Worm (Caenorhabditis elegans) whole organism, L4/young adult: Measurements from ENCODE around the gene Y45F10D.6.

Experiments used
- W03F9.2 ChIP-seq: fragments of 150-350 bp; optimal IDR thresholded peaks from 2 replicates; lab custom pipeline; 2014; ENCODE audit warnings: missing biosample characterization, missing genetic modification characterization
- him-1 ChIP-seq: sonication (generic microtip); optimal IDR thresholded peaks from 2 replicates; lab custom pipeline; 2016; ENCODE audit warnings: missing genotype, missing genetic modification reagents, missing genetic modification characterization, missing compliant biosample characterization

- TF ChIP-seq him-1 (tag; lab: Kevin White, UChicago) (no peak), W03F9.2 (tag; lab: Kevin White, UChicago) (no peak)
Measured at ce11 chrIV:13782319-13782718, 15.4 kb downstream of the Y45F10D.6 start.
